Fruit fly (Drosophila melanogaster): ENCODE results near the gene ERp44.

The ERp44 gene

DNA sequence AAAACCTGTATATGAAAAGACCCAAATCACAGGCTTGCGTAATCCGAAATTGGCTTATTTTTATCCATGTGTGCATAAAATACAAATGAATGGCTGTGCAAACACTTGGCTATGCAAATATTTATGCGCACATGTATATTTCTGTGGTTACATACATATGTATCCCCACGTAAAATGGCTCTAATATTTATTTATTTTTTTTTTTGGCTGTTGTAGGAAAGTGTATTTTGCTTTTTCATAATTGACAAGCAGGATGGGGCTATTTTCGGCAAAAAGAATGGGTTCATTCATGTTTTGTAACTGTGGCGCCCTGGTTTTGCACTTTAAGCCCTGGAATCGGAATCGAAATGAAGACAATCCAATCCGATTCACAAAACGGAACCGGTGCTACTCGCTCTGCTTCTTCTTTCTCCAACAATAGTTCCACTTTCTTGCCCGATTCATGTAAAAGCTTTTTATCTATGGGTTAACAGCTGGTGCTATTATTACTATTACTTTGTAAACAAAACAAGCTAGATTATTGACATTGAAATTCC lies 37.7 kb upstream of the ERp44 start (continued):
- TF ChIP-seq al (GFP tag; IDR thresholded peaks at IDR 0.05), result peak; percentile 75
- TF ChIP-seq yki (optimal IDR thresholded peaks at IDR 0.05), result no peak
- TF ChIP-seq zfh1 (GFP tag; IDR thresholded peaks at IDR 0.05), result peak; percentile 78
- no peak for TF ChIP-seq gsb-n (tag; optimal IDR thresholded peaks at IDR 0.05)
- peak; percentile 37 for TF ChIP-seq Dref (GFP tag; IDR thresholded peaks at IDR 0.05)
- peak; percentile 75; the same call in 2 of the 3 replicates for TF ChIP-seq B-H1 (GFP tag; IDR thresholded peaks at IDR 0.05)
- 0 out of 2 replicates have a peak, but pooled peaks have one; percentile 15 for TF ChIP-seq Lim3 (GFP tag; IDR thresholded peaks at IDR 0.05)
- peak; percentile 77 for TF ChIP-seq zfh2 (GFP tag; optimal IDR thresholded peaks at IDR 0.05)
- peak; percentile 64; the same call in 1 of the 2 replicates for TF ChIP-seq CG11696 (GFP tag; IDR thresholded peaks at IDR 0.05)
- no peak for TF ChIP-seq CG42726 (GFP tag; IDR thresholded peaks at IDR 0.05; ENCODE audit: partially characterized antibody)
- TF ChIP-seq Sin3A (optimal IDR thresholded peaks at IDR 0.05), result no peak
- no peak for TF ChIP-seq CG31365 (tag; optimal IDR thresholded peaks at IDR 0.05)
- TF ChIP-seq Vsx1 (GFP tag; optimal IDR thresholded peaks at IDR 0.05), result peak; percentile 65
- TF ChIP-seq Kr (GFP tag; optimal IDR thresholded peaks at IDR 0.05), result no peak
- TF ChIP-seq CG17912 (GFP tag; optimal IDR thresholded peaks at IDR 0.05), result no peak
- no peak for TF ChIP-seq mirr (GFP tag; optimal IDR thresholded peaks at IDR 0.05)
- TF ChIP-seq CG8924 (tag; optimal IDR thresholded peaks at IDR 0.05), result peak; percentile 8
- no peak for TF ChIP-seq cato (GFP tag; optimal IDR thresholded peaks at IDR 0.05; ENCODE audit: borderline replicate concordance)
- TF ChIP-seq Mad (GFP tag; optimal IDR thresholded peaks at IDR 0.05), result peak; percentile 57
- TF ChIP-seq CG7745 (tag; optimal IDR thresholded peaks at IDR 0.05), result no peak
- TF ChIP-seq Drgx (GFP tag; IDR thresholded peaks at IDR 0.05), result peak; percentile 88
- TF ChIP-seq wdn (GFP tag; IDR thresholded peaks at IDR 0.05), result peak; percentile 71
- TF ChIP-seq gsb (GFP tag; IDR thresholded peaks at IDR 0.05), result peak; percentile 60
- TF ChIP-seq repo (GFP tag; optimal IDR thresholded peaks at IDR 0.05), result peak; percentile 44
- TF ChIP-seq tio (GFP tag; optimal IDR thresholded peaks at IDR 0.05), result peak; percentile 76
- TF ChIP-seq bigmax (GFP tag; optimal IDR thresholded peaks at IDR 0.05), result no peak
- peak; percentile 73 for TF ChIP-seq CG15269 (tag; optimal IDR thresholded peaks at IDR 0.05)
- TF ChIP-seq CG13123 (GFP tag; optimal IDR thresholded peaks at IDR 0.05), result peak; percentile 14
- TF ChIP-seq CG17802 (tag; optimal IDR thresholded peaks at IDR 0.05), result peak; percentile 12
- no peak for TF ChIP-seq dan (GFP tag; IDR thresholded peaks at IDR 0.05)
- peak; percentile 63 for TF ChIP-seq CG1233 (GFP tag; optimal IDR thresholded peaks at IDR 0.05)
- peak; percentile 53 for TF ChIP-seq CG6272 (GFP tag; IDR thresholded peaks at IDR 0.05)
- peak; percentile 57 for TF ChIP-seq Hand (GFP tag; optimal IDR thresholded peaks at IDR 0.05)
- peak; percentile 72 for TF ChIP-seq caup (GFP tag; optimal IDR thresholded peaks at IDR 0.05; ENCODE audit: severe bottlenecking)
- peak; percentile 76; the same call in 2 of the 3 replicates for TF ChIP-seq CG11695 (GFP tag; IDR thresholded peaks at IDR 0.05)
- no peak for TF ChIP-seq CG14965 (GFP tag; optimal IDR thresholded peaks at IDR 0.05; ENCODE audit: borderline replicate concordance)
- no peak for TF ChIP-seq lov (optimal IDR thresholded peaks at IDR 0.05)
- TF ChIP-seq lov (GFP tag; IDR thresholded peaks at IDR 0.05), result peak; percentile 81; the same call in 2 of the 3 replicates
- TF ChIP-seq HmgZ (tag; optimal IDR thresholded peaks at IDR 0.05), result peak; percentile 53
- no peak for TF ChIP-seq fd64A (GFP tag; optimal IDR thresholded peaks at IDR 0.05)
- peak; percentile 6 for TF ChIP-seq CG6854 (GFP tag; optimal IDR thresholded peaks at IDR 0.05)
- TF ChIP-seq dati (GFP tag; IDR thresholded peaks at IDR 0.05), result no peak
- TF ChIP-seq Nf-YC (tag; optimal IDR thresholded peaks at IDR 0.05), result peak; percentile 37
- peak; percentile 62 for TF ChIP-seq CG10366 (GFP tag; IDR thresholded peaks at IDR 0.05)
- no peak for TF ChIP-seq HLHmδ (GFP tag; optimal IDR thresholded peaks at IDR 0.05)
- TF ChIP-seq BEAF-32 (GFP tag; optimal IDR thresholded peaks at IDR 0.05), result peak; percentile 6
- no peak for TF ChIP-seq Bgb (GFP tag; IDR thresholded peaks at IDR 0.05; ENCODE audit: partially characterized antibody)
- peak; percentile 83 for TF ChIP-seq stc (GFP tag; IDR thresholded peaks at IDR 0.05)
- peak; percentile 24 for TF ChIP-seq gcm (GFP tag; optimal IDR thresholded peaks at IDR 0.05)
- TF ChIP-seq CG9797 (GFP tag; optimal IDR thresholded peaks at IDR 0.05), result no peak
- no peak for TF ChIP-seq Lhr (GFP tag; optimal IDR thresholded peaks at IDR 0.05)

Measured in whole organism, embryonic.